Worm (Caenorhabditis elegans) whole organism, L4/young adult: ENCODE measurements around the gene ZK675.4.

Experiments used
- W03F9.2 ChIP-seq: fragments of 150-350 bp; optimal IDR thresholded peaks from 2 replicates; lab custom pipeline; 2014; ENCODE audit warnings: missing biosample characterization, missing genetic modification characterization
- dao-5 ChIP-seq: sonication (generic microtip); optimal IDR thresholded peaks from 2 replicates; lab custom pipeline; 2016; ENCODE audit warnings: missing genotype, missing genetic modification characterization, moderate library complexity, missing compliant biosample characterization
- him-1 ChIP-seq: sonication (generic microtip); optimal IDR thresholded peaks from 2 replicates; lab custom pipeline; 2016; ENCODE audit warnings: missing genotype, missing genetic modification reagents, missing genetic modification characterization, missing compliant biosample characterization

Gene ZK675.4

ce11 chrII:7935622-7936021 is 24.5 kb downstream of the ZK675.4 start:
- TF ChIP-seq dao-5, result no peak
- TF ChIP-seq him-1 (tag; lab: Kevin White, UChicago), result no peak
- TF ChIP-seq W03F9.2, result no peak

ce11 chrII:7938078-7938477 is 27.0 kb downstream of the ZK675.4 start, which contains the start of gene ZK669.2:
ZK669.2 (minus strand) TSS chrII:7938178.
- TF ChIP-seq dao-5 (no peak), him-1 (tag; lab: Kevin White, UChicago) (no peak), W03F9.2 (no peak)

- no peak for TF ChIP-seq dao-5
- no peak for TF ChIP-seq him-1 (tag; lab: Kevin White, UChicago)
- TF ChIP-seq W03F9.2, result no peak
Observed at ce11 chrII:7940848-7941247, 29.7 kb downstream of the ZK675.4 start, which contains the start of gene ZK669.3. ZK669.3 (plus strand) TSS chrII:7941148.

- TF ChIP-seq W03F9.2 (no peak), him-1 (tag; lab: Kevin White, UChicago) (no peak), dao-5 (no peak)
Observed at ce11 chrII:7944333-7944744, 33.2 kb downstream of the ZK675.4 start.

ce11 chrII:7945168-7945567 is 34.1 kb downstream of the ZK675.4 start, which contains the start of gene dbt-1:
dbt-1 (minus strand) TSS chrII:7945206.
- TF ChIP-seq him-1 (tag; lab: Kevin White, UChicago) (peak; percentile 43), W03F9.2 (peak; percentile 75), dao-5 (no peak)

ce11 chrII:7946830-7947425 is 35.8 kb downstream of the ZK675.4 start, which contains the start of gene ZK669.5:
ZK669.5 (minus strand) TSS chrII:7946880.
- TF ChIP-seq W03F9.2, result no peak
- TF ChIP-seq him-1 (tag; lab: Kevin White, UChicago), result no peak

DNA sequence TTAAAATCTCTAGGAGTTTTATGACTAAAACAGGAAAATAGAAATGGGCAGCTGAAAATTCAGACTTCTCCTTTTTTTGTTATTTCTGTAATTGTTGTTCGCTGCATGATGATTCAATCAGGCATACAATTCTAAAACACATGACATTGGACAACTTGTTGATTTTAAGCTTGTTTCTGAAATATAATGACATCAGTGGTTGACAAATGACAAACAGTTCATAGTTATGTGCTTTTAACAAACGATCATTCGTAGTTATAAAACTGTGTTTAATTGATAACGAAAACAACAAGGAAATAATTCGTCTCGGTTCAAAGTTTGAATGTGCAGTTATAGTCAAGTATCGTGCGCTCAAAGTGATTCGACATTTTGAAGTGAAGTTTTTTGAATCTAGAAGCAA is 37.2 kb downstream of the ZK675.4 start:
- TF ChIP-seq him-1 (tag; lab: Kevin White, UChicago) (no peak), dao-5 (no peak), W03F9.2 (no peak)

ce11 chrII:7955548-7955947 is 44.4 kb downstream of the ZK675.4 start:
- no peak for TF ChIP-seq dao-5
- no peak for TF ChIP-seq him-1 (tag; lab: Kevin White, UChicago)
- TF ChIP-seq W03F9.2, result no peak

ce11 chrII:7958544-7958943 is 47.4 kb downstream of the ZK675.4 start, which contains the start of gene C04H4.1:
C04H4.1 (plus strand) TSS chrII:7958844.
- no peak for TF ChIP-seq him-1 (tag; lab: Kevin White, UChicago)
- TF ChIP-seq W03F9.2, result no peak
- no peak for TF ChIP-seq dao-5
